Fruit fly (Drosophila melanogaster) whole organism, pupa: ENCODE results near the gene CG14441.

ENCODE experiments used
- CG32121 ChIP-seq: fragments of 200-800 bp; sonication (Bioruptor generic); IDR thresholded peaks from 2 replicates; pipeline ENCODE4 v1.3.6; 2022; ENCODE audit warnings: missing biosample characterization, missing genetic modification characterization
- CG34367 ChIP-seq: fragments of 200-800 bp; sonication (Bioruptor generic); optimal IDR thresholded peaks from 2 replicates; lab custom pipeline; 2018; ENCODE audit warnings: missing biosample characterization, mild to moderate bottlenecking, missing genetic modification characterization
- CG4496 ChIP-seq: fragments of 200-800 bp; sonication (Bioruptor generic); IDR thresholded peaks from 3 replicates; pipeline ENCODE4 v1.3.6; 2022; ENCODE audit warnings: missing biosample characterization, missing genetic modification characterization
- CG9948 ChIP-seq: fragments of 200-800 bp; sonication (Bioruptor generic); optimal IDR thresholded peaks from 2 replicates; lab custom pipeline; 2018; ENCODE audit warnings: missing biosample characterization, mild to moderate bottlenecking, missing genetic modification characterization, moderate library complexity
- D1 ChIP-seq: fragments of 200-800 bp; sonication (Bioruptor generic); optimal IDR thresholded peaks from 2 replicates; lab custom pipeline; 2018; ENCODE audit warnings: missing biosample characterization, mild to moderate bottlenecking, missing genetic modification characterization, moderate library complexity
- EcR ChIP-seq: fragments of 200-800 bp; sonication (Bioruptor generic); optimal IDR thresholded peaks from 3 replicates; lab custom pipeline; 2019; ENCODE audit warnings: missing biosample characterization, missing genetic modification characterization, mild to moderate bottlenecking, moderate library complexity, missing genetic modification reagents
- Pif1A ChIP-seq: fragments of 200-800 bp; sonication (Bioruptor generic); optimal IDR thresholded peaks from 3 replicates; lab custom pipeline; 2016; ENCODE audit warnings: missing biosample characterization, missing genetic modification characterization
- fd96Ca ChIP-seq: fragments of 200-800 bp; sonication (Bioruptor generic); IDR thresholded peaks from 3 replicates; pipeline ENCODE4 v1.3.6; 2022; ENCODE audit warnings: missing biosample characterization, missing genetic modification characterization
- gl ChIP-seq: fragments of 200-800 bp; sonication (Bioruptor generic); optimal IDR thresholded peaks from 2 replicates; lab custom pipeline; 2018; ENCODE audit warnings: missing biosample characterization, mild to moderate bottlenecking, missing genetic modification characterization

- TF ChIP-seq CG9948 (tag; lab: Kevin White, UChicago): no peak
- no peak for TF ChIP-seq CG4496 (GFP tag; lab: Robert Waterston, UW)
- TF ChIP-seq CG32121 (GFP tag; lab: Robert Waterston, UW): no peak
- no peak for TF ChIP-seq D1 (tag; lab: Kevin White, UChicago)
- TF ChIP-seq gl (tag; lab: Kevin White, UChicago): no peak
- TF ChIP-seq fd96Ca (GFP tag; lab: Robert Waterston, UW): no peak
- TF ChIP-seq Pif1A (GFP tag; lab: Kevin White, UChicago): no peak
- no peak for TF ChIP-seq EcR
- TF ChIP-seq CG34367 (tag; lab: Kevin White, UChicago): no peak
Observed at dm6 chrX:6681467-6681866, 17.8 kb upstream of the CG14441 start, which contains the start of gene Fum2.
